Fruit fly (Drosophila melanogaster): Measurements from ENCODE around the gene Arc42.

The Arc42 gene

DNA sequence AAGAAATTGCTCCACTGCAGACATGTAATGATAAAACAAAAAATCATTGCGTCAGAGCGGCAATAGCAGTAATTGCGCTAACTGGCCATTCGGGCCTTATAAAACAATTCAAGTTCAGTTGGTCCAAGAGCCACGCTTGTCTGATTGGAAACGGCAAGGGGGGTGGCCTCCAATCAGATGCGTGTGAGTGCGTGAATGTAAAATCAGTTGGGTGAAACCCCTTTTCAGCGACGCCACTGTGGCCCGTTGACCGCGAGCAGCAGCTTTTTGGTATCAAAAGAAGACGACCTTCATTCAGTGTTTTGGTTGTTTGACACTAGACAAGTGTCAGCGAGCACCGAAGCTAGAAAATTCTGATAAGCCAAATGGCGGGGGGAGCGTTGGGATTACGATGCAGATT lies 24.8 kb downstream of the Arc42 start:
- peak; percentile 14 for TF ChIP-seq noc (tag; optimal IDR thresholded peaks at IDR 0.05)

DNA sequence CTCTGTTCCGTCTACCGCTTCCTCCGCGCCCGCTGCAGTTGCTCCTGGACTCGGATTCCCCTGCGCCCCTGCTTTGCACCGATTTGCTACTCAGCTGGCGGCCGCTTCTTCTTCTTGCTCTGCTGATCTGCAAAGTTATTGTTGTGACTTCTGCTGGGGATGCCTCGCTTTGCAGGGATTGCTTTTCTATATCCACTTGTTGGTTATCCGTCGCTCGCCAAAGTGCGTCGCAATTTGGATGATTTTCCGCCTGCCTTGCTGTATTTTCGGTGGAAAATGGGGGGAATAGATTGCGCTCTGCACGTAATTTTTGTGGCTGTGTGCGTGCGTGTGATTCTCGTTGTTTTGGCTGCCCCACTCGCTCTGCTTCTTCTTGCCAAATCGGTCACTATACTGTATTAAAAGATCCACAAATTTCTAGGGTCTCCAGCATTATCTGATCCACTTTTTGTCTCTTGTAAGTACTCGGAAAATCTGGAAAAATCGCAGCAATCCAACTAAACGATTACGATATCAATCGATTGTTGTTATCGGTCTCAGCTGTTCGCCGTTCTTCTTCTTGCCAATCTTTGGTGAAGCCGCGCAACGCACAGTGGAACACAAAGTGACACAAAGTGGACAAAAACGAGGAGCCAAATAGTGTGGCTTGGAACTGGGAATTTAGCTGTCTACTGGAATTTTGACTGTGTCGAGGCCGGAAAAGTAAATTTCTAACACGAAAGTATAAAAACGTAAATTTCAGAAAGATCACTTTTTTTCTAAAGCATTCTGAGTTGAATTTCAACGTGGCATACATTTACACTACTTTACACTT lies 25.6 kb downstream of the Arc42 start, which contains the start of gene ClpX:
ClpX (minus strand) TSS at position 764 of the 814 bp plus-strand sequence.
- TF ChIP-seq noc (tag; optimal IDR thresholded peaks at IDR 0.05): peak; percentile 2

DNA sequence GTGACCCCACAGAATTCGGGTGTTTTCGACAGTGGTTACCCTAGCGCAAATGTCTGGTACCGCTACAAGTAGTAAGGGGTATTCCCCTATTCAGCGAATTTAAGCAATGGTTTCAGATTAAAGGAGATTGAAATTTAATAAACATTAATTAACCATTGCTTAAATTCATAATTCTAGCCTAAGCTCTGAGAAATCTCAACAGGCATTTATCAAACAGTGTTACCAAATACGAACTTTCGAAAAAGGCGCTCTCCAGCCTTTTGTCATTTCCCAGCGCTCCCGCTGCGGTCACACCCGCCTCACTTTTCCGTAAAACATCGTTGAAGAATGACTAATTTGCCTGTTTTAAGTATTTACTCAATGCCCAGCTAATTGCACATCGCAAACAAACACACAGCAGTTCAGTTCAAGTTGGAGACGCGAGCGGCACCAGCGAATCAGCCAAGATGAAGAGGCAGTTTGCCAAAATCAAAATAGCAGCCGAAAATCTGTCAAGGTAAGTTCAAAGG lies 27.4 kb downstream of the Arc42 start, which contains the start of the genes Surf6 and RhoGAP92B:
Surf6 (minus strand) TSS at position 4 of the 509 bp plus-strand sequence.
RhoGAP92B (plus strand) TSS at position 300 of the 509 bp plus-strand sequence.
- peak; percentile 75 for TF ChIP-seq noc (tag; optimal IDR thresholded peaks at IDR 0.05)

DNA sequence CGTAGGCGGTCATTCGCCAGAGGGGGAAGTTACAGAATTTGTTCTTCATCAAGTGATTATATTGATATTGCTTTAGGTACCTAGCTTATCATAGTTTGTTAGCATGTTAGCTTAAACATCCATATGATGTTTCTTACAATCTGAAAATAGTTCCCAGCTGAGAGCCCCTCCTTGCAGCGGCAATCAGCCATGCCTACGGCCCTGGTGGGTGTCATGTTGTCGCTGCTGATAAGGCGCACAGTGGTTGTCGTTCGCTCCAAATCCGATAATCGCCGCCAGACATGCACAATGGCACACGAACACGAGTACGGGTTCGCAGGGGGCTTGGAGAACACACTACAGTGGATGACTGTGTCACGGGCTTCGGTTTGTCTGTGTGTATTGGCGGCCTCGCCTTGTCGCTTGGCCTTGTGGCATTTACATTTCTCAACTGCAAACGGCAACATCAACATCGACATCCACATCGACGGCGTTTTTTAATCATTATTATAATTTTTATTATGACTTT lies 28.4 kb downstream of the Arc42 start:
- TF ChIP-seq noc (tag; optimal IDR thresholded peaks at IDR 0.05): peak; percentile 92

DNA sequence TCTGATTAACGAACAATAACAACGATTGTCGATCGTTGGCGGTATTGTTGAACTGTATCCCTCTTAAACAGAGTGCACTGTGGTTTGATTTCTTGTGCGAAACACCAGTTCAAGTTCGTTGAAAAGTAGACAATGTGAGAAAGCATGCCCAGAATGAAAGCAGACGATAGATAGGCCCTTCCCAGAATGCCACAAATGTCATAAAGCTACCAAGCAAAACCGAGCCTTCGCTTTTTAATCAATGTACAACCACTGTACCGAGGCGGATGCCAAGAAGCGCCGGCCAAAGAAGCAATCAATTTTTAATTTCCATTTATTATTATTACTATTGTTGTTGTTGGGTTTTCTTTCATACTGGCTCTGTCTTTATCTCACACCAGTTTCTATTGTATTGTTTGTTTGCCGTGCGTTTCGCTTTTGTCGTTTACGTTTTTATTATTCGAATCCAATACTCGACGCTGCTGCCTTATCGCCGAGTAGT lies 31.4 kb downstream of the Arc42 start:
- TF ChIP-seq noc (tag; optimal IDR thresholded peaks at IDR 0.05): peak; percentile 69

DNA sequence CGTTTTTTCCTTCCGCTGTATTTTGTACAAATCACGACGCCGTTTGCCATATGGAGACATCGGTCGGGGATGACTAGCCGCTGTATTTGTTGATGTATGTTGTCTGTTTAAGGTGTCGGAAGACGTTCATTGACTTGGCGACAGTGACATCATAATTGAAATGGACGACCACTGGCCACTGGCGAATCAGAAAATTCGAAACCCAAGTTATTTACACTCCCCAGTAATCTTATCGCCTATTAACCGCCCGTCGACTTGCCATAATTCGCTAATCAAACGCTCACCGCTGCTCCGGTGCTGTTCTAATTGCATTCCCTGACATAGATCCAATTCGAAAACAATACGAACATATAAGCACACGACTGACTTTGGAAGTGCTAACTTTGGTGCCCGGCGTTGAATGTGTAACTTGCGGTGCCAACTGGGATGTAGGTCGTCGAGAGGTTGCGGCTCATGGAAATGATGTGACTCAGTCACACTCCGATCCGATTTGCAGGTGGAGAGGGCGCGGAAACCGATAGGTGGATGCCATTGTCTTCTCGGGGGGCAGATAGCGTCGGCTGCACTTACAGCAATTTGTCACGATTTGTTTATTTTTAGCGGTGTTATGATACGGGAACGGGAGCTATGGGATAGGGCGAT lies 32.1 kb downstream of the Arc42 start:
- TF ChIP-seq noc (tag; optimal IDR thresholded peaks at IDR 0.05): no peak

DNA sequence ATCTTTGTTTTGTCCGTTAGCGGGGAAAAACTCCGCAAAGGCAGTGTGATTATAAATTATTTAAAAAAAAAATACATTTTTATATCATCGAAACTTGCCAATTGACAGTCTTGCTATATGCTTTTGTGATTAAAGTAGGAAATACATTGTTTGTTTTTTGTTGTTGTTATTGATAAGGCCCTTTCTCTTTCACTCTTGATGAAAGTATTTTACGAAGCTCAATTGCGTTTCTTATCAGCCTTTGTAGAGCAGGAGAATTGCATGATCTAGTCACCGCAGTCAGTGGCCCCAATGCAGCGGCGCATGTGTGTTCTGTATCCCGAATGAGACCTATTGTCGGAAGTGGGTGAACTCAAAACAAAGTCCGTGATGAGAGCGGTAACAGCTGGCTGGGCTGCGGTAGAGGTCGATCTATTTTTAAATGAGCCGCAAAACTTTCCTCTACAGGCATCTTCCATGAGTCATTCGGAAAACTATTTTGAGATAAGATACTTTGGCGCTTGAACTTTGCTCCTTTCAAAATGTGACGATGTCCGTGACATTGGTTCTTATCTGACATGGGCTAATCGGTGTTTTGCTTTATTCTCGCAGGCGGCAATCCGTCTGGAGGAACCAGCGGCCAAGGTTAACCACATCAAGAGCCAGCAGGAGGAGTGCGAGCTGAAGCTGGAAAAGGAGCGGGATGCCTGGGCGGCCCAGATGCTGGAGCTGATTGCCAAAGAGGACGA lies 32.9 kb downstream of the Arc42 start:
- TF ChIP-seq noc (tag; optimal IDR thresholded peaks at IDR 0.05): no peak

DNA sequence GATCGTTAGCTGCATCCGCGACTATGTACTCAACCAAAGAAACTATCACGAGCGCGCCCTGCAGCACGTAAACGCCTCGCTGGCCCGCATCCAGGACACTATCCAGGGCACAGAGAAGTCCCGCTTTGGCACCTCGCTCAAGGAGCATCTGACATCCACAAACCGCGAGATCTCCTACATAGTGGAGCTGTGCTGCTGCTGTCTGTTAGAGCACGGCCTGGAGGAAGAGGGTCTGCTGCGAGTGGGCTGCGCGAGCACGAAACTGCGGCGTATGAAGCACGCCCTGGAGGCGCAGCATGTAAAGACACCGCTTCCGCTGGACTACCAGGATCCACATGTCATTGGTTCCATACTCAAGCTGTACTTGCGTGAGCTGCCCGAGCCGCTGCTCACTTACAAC lies 33.5 kb downstream of the Arc42 start:
- no peak for TF ChIP-seq noc (tag; optimal IDR thresholded peaks at IDR 0.05)

DNA sequence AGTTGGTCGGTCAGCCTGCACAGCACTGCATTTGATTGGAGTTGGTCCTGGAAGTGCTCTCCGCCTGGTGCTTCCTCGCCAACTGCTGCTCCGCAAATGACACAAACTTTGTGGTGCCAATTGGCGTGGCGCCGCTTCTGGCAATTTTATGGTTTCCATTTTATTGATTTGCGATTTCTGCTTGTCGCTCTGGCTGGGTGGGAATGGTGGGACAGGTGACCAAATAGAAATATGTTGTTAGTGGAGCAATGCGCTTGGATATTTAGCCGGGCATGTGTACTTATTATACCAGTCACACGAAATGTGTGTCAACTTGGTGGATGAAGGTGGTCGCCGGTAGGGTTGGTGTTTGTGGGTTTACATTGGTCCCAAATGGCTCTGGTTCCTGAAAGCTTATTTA lies 37.8 kb downstream of the Arc42 start, which contains the start of the genes Xport-A and Xport-B:
Xport-A (minus strand) TSS at position 101 of the 400 bp plus-strand sequence.
Xport-B (minus strand) TSS at position 101 of the 400 bp plus-strand sequence.
- no peak for TF ChIP-seq noc (tag; optimal IDR thresholded peaks at IDR 0.05)

DNA sequence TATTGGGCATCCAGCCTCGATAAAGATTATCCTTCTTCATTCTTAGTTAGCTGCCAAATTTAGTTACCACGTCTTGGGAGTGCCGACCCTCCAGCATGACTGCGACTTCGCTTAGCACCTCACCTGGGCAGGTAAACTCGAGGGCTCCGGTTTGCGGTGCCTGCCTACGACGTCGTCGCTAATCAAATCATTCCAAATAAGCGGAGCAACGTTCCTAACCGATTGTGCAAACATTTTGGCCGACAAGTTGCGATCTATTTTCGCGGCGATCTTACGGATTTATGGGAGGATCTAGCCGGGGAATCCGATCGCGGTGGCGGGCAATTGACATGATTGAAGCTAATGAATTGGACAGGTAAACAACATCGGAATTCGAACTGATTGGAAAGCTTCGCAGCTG lies 40.2 kb downstream of the Arc42 start, which contains the start of gene CG4465:
CG4465 (minus strand) TSS at position 101 of the 400 bp plus-strand sequence.
- TF ChIP-seq noc (tag; optimal IDR thresholded peaks at IDR 0.05): no peak

DNA sequence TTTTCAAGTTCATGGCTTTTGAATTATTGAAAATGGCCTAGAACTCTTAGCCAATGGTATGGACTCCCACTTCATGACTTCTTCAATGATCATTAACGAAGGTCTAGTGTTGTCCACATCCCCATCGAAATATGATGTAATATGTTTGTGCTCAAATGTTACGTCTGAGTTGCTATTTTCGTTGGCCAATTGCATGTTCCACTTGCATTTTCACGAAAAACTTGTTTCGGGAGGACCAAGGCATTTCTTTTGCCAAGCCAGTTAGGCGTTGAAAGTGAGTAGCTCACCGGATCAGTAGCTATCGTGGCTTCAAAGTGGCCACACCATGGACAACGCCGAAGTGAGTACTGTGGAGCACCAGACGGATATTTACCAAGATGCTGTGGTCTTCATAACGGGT lies 40.7 kb downstream of the Arc42 start, which contains the start of gene CG4770:
CG4770 (plus strand) TSS at position 301 of the 400 bp plus-strand sequence.
- no peak for TF ChIP-seq noc (tag; optimal IDR thresholded peaks at IDR 0.05)

DNA sequence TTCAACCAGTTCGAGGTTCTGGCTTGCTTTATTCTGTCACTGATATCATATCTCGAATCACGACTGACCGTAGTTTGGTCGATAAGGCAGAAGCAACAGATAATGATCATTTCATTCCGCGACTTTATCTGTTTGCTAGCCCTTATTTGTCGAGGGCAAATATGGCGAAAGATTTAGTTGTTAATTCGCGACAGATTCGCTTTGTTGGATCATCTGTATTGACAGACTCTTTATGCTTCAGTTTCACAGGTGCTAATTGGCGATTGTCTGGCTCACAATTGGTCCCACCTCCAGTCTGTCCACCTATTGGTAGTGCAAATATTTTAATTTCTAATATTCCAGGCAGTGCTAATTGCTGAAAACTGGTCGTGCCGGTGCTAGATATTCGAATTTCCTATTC lies 46.8 kb downstream of the Arc42 start:
- TF ChIP-seq noc (tag; optimal IDR thresholded peaks at IDR 0.05): peak; percentile 65

DNA sequence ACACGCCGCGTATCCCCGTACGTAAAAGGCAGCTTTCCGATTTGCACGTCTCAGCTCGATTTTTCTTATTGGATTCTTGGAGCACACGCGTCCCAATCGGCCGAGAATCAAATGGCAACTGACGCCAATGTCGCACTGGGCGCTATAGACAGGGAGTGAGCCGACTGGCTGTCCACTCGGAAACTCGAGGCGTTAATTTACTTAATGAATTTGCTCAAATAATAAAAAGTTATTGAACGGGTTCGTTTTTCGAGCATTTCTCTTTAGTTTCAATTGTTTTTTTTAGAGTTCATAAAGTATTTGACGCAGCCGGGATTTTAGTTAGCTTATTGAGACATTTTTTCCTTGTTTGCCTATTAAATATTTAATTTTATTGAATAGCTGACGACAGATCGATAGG lies 47.7 kb downstream of the Arc42 start, which contains the start of gene CG4462:
CG4462 (minus strand) TSS at position 101 of the 400 bp plus-strand sequence.
- TF ChIP-seq noc (tag; optimal IDR thresholded peaks at IDR 0.05): no peak

DNA sequence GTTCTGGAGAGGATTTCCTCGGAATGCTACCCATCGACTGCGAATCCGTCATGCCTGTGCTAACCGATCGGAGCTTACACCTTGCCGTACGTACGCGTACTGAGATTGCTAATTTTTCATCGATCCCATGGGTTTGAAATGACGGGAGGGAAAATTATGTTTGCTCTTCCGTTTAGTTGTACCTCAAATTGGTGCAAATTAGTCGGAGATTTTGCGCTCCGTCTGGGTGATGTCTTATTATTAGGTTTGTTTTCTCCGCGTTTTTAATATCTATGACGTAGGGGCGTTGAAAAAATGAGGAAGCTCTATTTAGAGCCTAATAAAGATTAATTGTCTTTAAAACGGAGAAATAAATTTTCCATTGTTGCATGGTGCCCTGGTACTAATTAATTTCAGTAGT lies 51.0 kb downstream of the Arc42 start, which contains the start of gene CG4459:
CG4459 (minus strand) TSS at position 101 of the 400 bp plus-strand sequence.
- no peak for TF ChIP-seq noc (tag; optimal IDR thresholded peaks at IDR 0.05)
